Worm (Caenorhabditis elegans) whole organism, early embryonic: ENCODE results near the gene rfc-3.

Experiments
- aly-1 ChIP-seq: sonication (generic microtip); optimal IDR thresholded peaks from 2 replicates; lab custom pipeline; 2016; ENCODE audit warnings: missing genetic modification characterization, missing compliant biosample characterization
- flt-1 ChIP-seq: fragments of 200-800 bp; sonication (Bioruptor generic); IDR thresholded peaks from 2 replicates; pipeline ENCODE4 v1.3.6; 2022; ENCODE audit warnings: missing genetic modification characterization, missing compliant biosample characterization
- scrt-1 ChIP-seq: fragments of 200-800 bp; sonication (Bioruptor generic); IDR thresholded peaks from 2 replicates; pipeline ENCODE4 v1.3.6; 2022; ENCODE audit warnings: missing genetic modification characterization, missing compliant biosample characterization

ce11 chrIV:13112982-13113381, 17.4 kb downstream of the rfc-3 start, which contains the start of gene best-2:
- TF ChIP-seq aly-1 (tag; lab: Kevin White, UChicago), result no peak
- no peak for TF ChIP-seq scrt-1 (GFP tag; lab: Robert Waterston, UW)
- no peak for TF ChIP-seq flt-1 (GFP tag; lab: Robert Waterston, UW)
